Fruit fly (Drosophila melanogaster) whole organism, pupa: ENCODE data around the gene Gad1.

Experiments used
- CG10348 ChIP-seq: fragments of 200-800 bp; sonication (Bioruptor generic); IDR thresholded peaks from 2 replicates; pipeline ENCODE4 v1.3.6; 2022; ENCODE audit warnings: missing biosample characterization, missing genetic modification characterization
- CG13204 ChIP-seq: fragments of 200-800 bp; sonication (Bioruptor generic); optimal IDR thresholded peaks from 2 replicates; lab custom pipeline; 2018; ENCODE audit warnings: missing biosample characterization, mild to moderate bottlenecking, missing genetic modification characterization, moderate library complexity
- CG8301 ChIP-seq: fragments of 200-800 bp; sonication (Bioruptor generic); optimal IDR thresholded peaks from 2 replicates; lab custom pipeline; 2018; ENCODE audit warnings: missing biosample characterization, mild to moderate bottlenecking, missing genetic modification characterization
- Snoo ChIP-seq: fragments of 200-800 bp; sonication (Bioruptor generic); optimal IDR thresholded peaks from 3 replicates; lab custom pipeline; 2017; ENCODE audit warnings: missing biosample characterization, mild to moderate bottlenecking, missing genetic modification characterization, inconsistent platforms

- TF ChIP-seq CG13204 (GFP tag; lab: Kevin White, UChicago) (no peak), CG8301 (tag; lab: Kevin White, UChicago) (no peak), CG10348 (GFP tag; lab: Robert Waterston, UW) (no peak), Snoo (no peak)
Observed at dm6 chr3L:4056812-4057211, 31.7 kb downstream of the Gad1 start.
